Worm (Caenorhabditis elegans) whole organism, L4/young adult: Measurements from ENCODE around the gene cky-1.

Experiments used
- W03F9.2 ChIP-seq: fragments of 150-350 bp; optimal IDR thresholded peaks from 2 replicates; lab custom pipeline; 2014; ENCODE audit warnings: missing biosample characterization, missing genetic modification characterization
- dao-5 ChIP-seq: sonication (generic microtip); optimal IDR thresholded peaks from 2 replicates; lab custom pipeline; 2016; ENCODE audit warnings: missing genotype, missing genetic modification characterization, moderate library complexity, missing compliant biosample characterization
- him-1 ChIP-seq: sonication (generic microtip); optimal IDR thresholded peaks from 2 replicates; lab custom pipeline; 2016; ENCODE audit warnings: missing genotype, missing genetic modification reagents, missing genetic modification characterization, missing compliant biosample characterization

ce11 chrV:12727104-12727637, 9.3 kb upstream of the cky-1 start, which contains the start of gene R11D1.13:
- TF ChIP-seq dao-5 (no peak), him-1 (tag; lab: Kevin White, UChicago) (no peak), W03F9.2 (tag; lab: Kevin White, UChicago) (no peak)
